Worm (Caenorhabditis elegans) whole organism, L2 larva: ENCODE results near the gene nhr-232.

Experiments
- ceh-82 ChIP-seq: fragments of 150-350 bp; optimal IDR thresholded peaks from 2 replicates; lab custom pipeline; 2014; ENCODE audit warnings: missing biosample characterization, missing genetic modification characterization
- egl-27 ChIP-seq: sonication (generic microtip); optimal IDR thresholded peaks from 3 replicates; lab custom pipeline; 2017; ENCODE audit warnings: missing biosample characterization, missing genetic modification reagents, missing genetic modification characterization
- elt-3 ChIP-seq: sonication (generic microtip); optimal IDR thresholded peaks from 2 replicates; lab custom pipeline; 2017; ENCODE audit warnings: missing biosample characterization, missing genetic modification characterization
- lin-13 ChIP-seq: fragments of 150-350 bp; optimal IDR thresholded peaks from 2 replicates; lab custom pipeline; 2014; ENCODE audit warnings: missing biosample characterization, missing genetic modification reagents, missing genetic modification characterization
- ztf-11 ChIP-seq: sonication (generic microtip); optimal IDR thresholded peaks from 2 replicates; lab custom pipeline; 2017; ENCODE audit warnings: missing biosample characterization, missing genetic modification characterization

ce11 chrV:10255005-10255472 lies 931 bp upstream of the nhr-232 start, which contains the start of gene rop-1:
- no peak for TF ChIP-seq ztf-11 (tag; lab: Kevin White, UChicago)
- TF ChIP-seq elt-3 (tag; lab: Kevin White, UChicago): no peak
- TF ChIP-seq ceh-82 (tag; lab: Kevin White, UChicago): no peak
- TF ChIP-seq egl-27 (tag; lab: Kevin White, UChicago): no peak
- TF ChIP-seq lin-13 (GFP tag; lab: Kevin White, UChicago): no peak
